Worm (Caenorhabditis elegans): Measurements from ENCODE around the gene Y17G9B.4.

- TF ChIP-seq him-1 (tag; optimal IDR thresholded peaks at IDR 0.05): no peak
- TF ChIP-seq W03F9.2 (tag; optimal IDR thresholded peaks at IDR 0.05): no peak
- TF ChIP-seq dao-5 (tag; optimal IDR thresholded peaks at IDR 0.05): no peak
Observed at ce11 chrIV:4751814-4752213, at the start of gene Y17G9B.4.

Measured in whole organism, L4/young adult.